Fruit fly (Drosophila melanogaster): Measurements from ENCODE around the gene HDAC6.

HDAC6 gene

dm6 chrX:15305975-15306909 lies 26.9 kb upstream of the HDAC6 start:
- TF ChIP-seq Pif1B (GFP tag; optimal IDR thresholded peaks at IDR 0.05) = no peak
- no peak for TF ChIP-seq CG17806 (tag; optimal IDR thresholded peaks at IDR 0.05)
- TF ChIP-seq CG32121 (GFP tag; IDR thresholded peaks at IDR 0.05) = peak; percentile 59
- TF ChIP-seq CG34367 (tag; optimal IDR thresholded peaks at IDR 0.05) = peak; percentile 11
- TF ChIP-seq CG8301 (tag; optimal IDR thresholded peaks at IDR 0.05) = no peak
- TF ChIP-seq rn (GFP tag; IDR thresholded peaks at IDR 0.05) = no peak
- peak; percentile 62; the same call in 2 of the 3 replicates for TF ChIP-seq fd96Ca (GFP tag; IDR thresholded peaks at IDR 0.05)
- no peak for TF ChIP-seq CG12605 (GFP tag; IDR thresholded peaks at IDR 0.05)
- TF ChIP-seq CG10348 (GFP tag; IDR thresholded peaks at IDR 0.05) = no peak
- peak; percentile 21 for TF ChIP-seq Snoo (tag; optimal IDR thresholded peaks at IDR 0.05)
- TF ChIP-seq EcR (GFP tag; optimal IDR thresholded peaks at IDR 0.05) = peak; percentile 60
- no peak for TF ChIP-seq gl (tag; optimal IDR thresholded peaks at IDR 0.05)
- peak; percentile 54; the same call in 1 of the 2 replicates for TF ChIP-seq Ets98B (GFP tag; IDR thresholded peaks at IDR 0.05)
- peak; percentile 0 for TF ChIP-seq CG8159 (tag; optimal IDR thresholded peaks at IDR 0.05)
- TF ChIP-seq CG15710 (tag; optimal IDR thresholded peaks at IDR 0.05) = no peak
- TF ChIP-seq CG4496 (GFP tag; IDR thresholded peaks at IDR 0.05) = peak; percentile 74
- TF ChIP-seq CG14655 (GFP tag; optimal IDR thresholded peaks at IDR 0.05) = no peak
- no peak for TF ChIP-seq D1 (tag; optimal IDR thresholded peaks at IDR 0.05)
- TF ChIP-seq Pif1A (GFP tag; optimal IDR thresholded peaks at IDR 0.05) = peak; percentile 14
- TF ChIP-seq CG13204 (GFP tag; optimal IDR thresholded peaks at IDR 0.05) = peak; percentile 66
- TF ChIP-seq CG9948 (tag; optimal IDR thresholded peaks at IDR 0.05) = no peak

DNA sequence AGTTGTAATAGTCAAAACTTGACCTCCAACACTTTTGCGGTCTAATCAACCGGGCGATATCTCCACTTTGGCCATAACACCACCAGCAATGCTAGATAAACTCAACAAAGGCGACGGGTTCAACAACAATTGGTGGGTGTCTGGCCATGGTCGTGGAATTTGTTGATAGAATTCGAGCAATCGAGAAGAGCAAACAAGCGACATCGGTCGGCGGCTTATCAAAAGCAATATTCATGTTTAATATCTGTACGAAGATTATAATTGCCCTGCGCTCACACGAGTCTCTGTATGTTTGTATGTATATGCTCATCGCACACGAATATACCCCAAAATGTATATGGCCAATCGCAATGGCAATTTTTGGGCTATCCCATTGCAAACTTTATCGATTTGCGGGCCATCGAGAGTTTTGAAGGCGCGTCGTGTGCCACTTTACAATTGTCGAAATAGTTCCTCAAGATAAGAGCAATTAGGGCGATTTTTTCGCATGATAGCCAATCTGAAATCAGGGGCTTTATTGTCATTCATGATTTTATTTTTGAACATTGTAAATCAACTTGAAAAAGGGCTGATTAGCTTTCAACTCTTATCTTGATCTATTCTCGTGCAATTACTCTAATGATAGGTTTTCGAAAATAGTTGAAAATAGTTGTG lies 25.5 kb upstream of the HDAC6 start:
- TF ChIP-seq CG8159 (tag; optimal IDR thresholded peaks at IDR 0.05) (no peak), CG8301 (tag; optimal IDR thresholded peaks at IDR 0.05) (no peak)

dm6 chrX:15308456-15308954 lies 24.6 kb upstream of the HDAC6 start:
- TF ChIP-seq CG8301 (tag; optimal IDR thresholded peaks at IDR 0.05) (no peak), CG32121 (GFP tag; IDR thresholded peaks at IDR 0.05) (0 out of 2 replicates have a peak, but pooled peaks have one; percentile 21)

- no peak for TF ChIP-seq Pif1A (GFP tag; optimal IDR thresholded peaks at IDR 0.05)
Measured at dm6 chrX:15309918-15310317, 23.2 kb upstream of the HDAC6 start.

DNA sequence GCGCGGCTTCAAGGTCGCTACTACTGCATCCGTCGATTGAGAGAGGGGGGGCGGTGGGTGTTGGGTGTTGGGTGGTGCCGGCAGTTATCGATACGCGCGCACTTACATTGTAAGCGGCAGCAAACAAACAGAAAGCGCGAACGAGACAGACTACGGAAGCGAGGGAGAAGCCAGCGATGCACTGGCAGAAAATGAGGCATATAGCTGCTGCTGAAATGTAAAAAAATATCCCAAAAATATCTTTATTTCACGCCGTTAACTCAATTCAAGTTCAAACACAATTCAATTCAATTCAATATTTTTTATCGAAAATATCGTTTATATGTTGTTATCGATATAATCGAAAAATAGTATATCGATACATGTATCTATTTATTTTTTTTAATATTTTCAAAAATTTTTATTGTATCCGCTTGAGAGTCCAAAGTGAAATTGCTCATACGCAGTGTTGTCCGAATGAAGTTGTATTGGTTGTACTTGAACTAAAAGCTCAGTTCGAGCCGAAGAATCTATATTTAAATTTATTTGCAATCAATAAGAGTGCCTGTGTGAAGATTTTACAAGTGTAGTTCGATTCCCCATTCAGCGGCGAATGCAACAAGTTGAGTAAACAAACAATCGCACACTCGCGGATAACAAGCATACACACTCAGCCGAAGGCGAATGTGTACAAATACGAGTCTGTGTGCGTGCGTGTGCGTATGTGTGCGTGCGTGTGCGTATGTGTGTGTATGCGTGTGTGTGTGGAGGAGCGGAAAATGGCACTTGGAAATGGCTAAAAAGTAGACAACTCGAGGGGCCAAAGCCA lies 20.8 kb upstream of the HDAC6 start:
- TF ChIP-seq CG8159 (tag; optimal IDR thresholded peaks at IDR 0.05) = peak; percentile 77
- TF ChIP-seq Pif1A (GFP tag; optimal IDR thresholded peaks at IDR 0.05) = peak; percentile 14
- peak; percentile 30; the same call in 1 of the 2 replicates for TF ChIP-seq CG12605 (GFP tag; IDR thresholded peaks at IDR 0.05)
- TF ChIP-seq Pif1B (GFP tag; optimal IDR thresholded peaks at IDR 0.05) = no peak
- TF ChIP-seq Ets98B (GFP tag; IDR thresholded peaks at IDR 0.05) = no peak; the same call in 1 of the 2 replicates
- TF ChIP-seq CG14655 (GFP tag; optimal IDR thresholded peaks at IDR 0.05) = peak; percentile 77
- TF ChIP-seq EcR (GFP tag; optimal IDR thresholded peaks at IDR 0.05) = no peak
- TF ChIP-seq CG17806 (tag; optimal IDR thresholded peaks at IDR 0.05) = peak; percentile 42
- peak; percentile 12 for TF ChIP-seq CG13204 (GFP tag; optimal IDR thresholded peaks at IDR 0.05)
- peak; percentile 32 for TF ChIP-seq CG34367 (tag; optimal IDR thresholded peaks at IDR 0.05)
- TF ChIP-seq D1 (tag; optimal IDR thresholded peaks at IDR 0.05) = no peak
- peak; percentile 66 for TF ChIP-seq Snoo (tag; optimal IDR thresholded peaks at IDR 0.05)
- peak; percentile 61 for TF ChIP-seq CG15710 (tag; optimal IDR thresholded peaks at IDR 0.05)
- no peak for TF ChIP-seq gl (tag; optimal IDR thresholded peaks at IDR 0.05)
- TF ChIP-seq CG8301 (tag; optimal IDR thresholded peaks at IDR 0.05) = peak; percentile 54
- peak; percentile 56 for TF ChIP-seq CG9948 (tag; optimal IDR thresholded peaks at IDR 0.05)
- TF ChIP-seq rn (GFP tag; IDR thresholded peaks at IDR 0.05) = 0 out of 2 replicates have a peak, but pooled peaks have one; percentile 11
- no peak for TF ChIP-seq CG10348 (GFP tag; IDR thresholded peaks at IDR 0.05)
- peak; percentile 13; the same call in 1 of the 3 replicates for TF ChIP-seq fd96Ca (GFP tag; IDR thresholded peaks at IDR 0.05)
- peak; percentile 48; the same call in 1 of the 2 replicates for TF ChIP-seq CG32121 (GFP tag; IDR thresholded peaks at IDR 0.05)
- TF ChIP-seq CG4496 (GFP tag; IDR thresholded peaks at IDR 0.05) = peak; percentile 77

DNA sequence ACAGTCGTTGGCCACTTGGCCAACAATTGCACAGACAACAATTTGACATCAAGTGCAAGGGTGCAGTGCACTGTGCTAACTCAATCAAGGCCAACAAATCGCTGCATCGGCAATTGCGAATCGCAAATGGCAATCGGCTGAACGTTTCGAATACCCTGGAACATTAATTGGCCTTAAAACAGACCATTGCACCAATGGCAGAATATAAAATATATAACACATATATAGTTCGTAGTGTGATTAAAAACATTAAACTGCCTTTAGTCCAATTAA lies 20.3 kb upstream of the HDAC6 start:
- TF ChIP-seq EcR (GFP tag; optimal IDR thresholded peaks at IDR 0.05) (peak; percentile 70), Pif1A (GFP tag; optimal IDR thresholded peaks at IDR 0.05) (no peak)
